Worm (Caenorhabditis elegans) whole organism, young adult: ENCODE data around the gene F38A5.22.

Source experiments
- B0035.1 ChIP-seq: sonication (generic microtip); optimal IDR thresholded peaks from 2 replicates; lab custom pipeline; 2016; ENCODE audit warnings: missing genetic modification characterization, mild to moderate bottlenecking, missing compliant biosample characterization, missing genotype, missing genetic modification reagents
- B0336.3 ChIP-seq: fragments of 200-800 bp; sonication (Bioruptor generic); IDR thresholded peaks from 2 replicates; pipeline ENCODE4 v1.3.6; 2022; ENCODE audit warnings: missing genetic modification characterization, missing compliant biosample characterization
- C17E4.6 ChIP-seq: fragments of 200-800 bp; sonication (Bioruptor generic); IDR thresholded peaks from 2 replicates; pipeline ENCODE4 v1.3.6; 2022; ENCODE audit warnings: missing genetic modification reagents, missing genetic modification characterization, missing compliant biosample characterization
- F10E7.11 ChIP-seq: sonication (generic microtip); optimal IDR thresholded peaks from 2 replicates; lab custom pipeline; 2017; ENCODE audit warnings: mild to moderate bottlenecking, missing genetic modification characterization, moderate library complexity, missing compliant biosample characterization
- F37B4.10 ChIP-seq: fragments of 200-800 bp; sonication (Bioruptor generic); IDR thresholded peaks from 2 replicates; pipeline ENCODE4 v1.3.6; 2022; ENCODE audit warnings: missing genetic modification characterization, missing compliant biosample characterization
- F49E8.2 ChIP-seq: sonication (generic microtip); optimal IDR thresholded peaks from 3 replicates; lab custom pipeline; 2017; ENCODE audit warnings: missing genetic modification characterization, mild to moderate bottlenecking, missing compliant biosample characterization, antibody characterized with exemption, moderate library complexity; ENCODE audit not compliant: insufficient read depth
- T26A5.8 ChIP-seq: sonication (generic microtip); optimal IDR thresholded peaks from 2 replicates; lab custom pipeline; 2016; ENCODE audit warnings: missing genetic modification characterization, missing compliant biosample characterization
- Y56A3A.18 ChIP-seq: fragments of 200-800 bp; sonication (Bioruptor generic); IDR thresholded peaks from 2 replicates; pipeline ENCODE4 v1.3.6; 2022; ENCODE audit warnings: missing genetic modification reagents, missing genetic modification characterization, missing compliant biosample characterization
- Y67H2A.10 ChIP-seq: fragments of 200-800 bp; sonication (Bioruptor generic); conservative IDR thresholded peaks from 2 replicates; pipeline ENCODE4 v1.3.6; 2022; ENCODE audit warnings: missing genetic modification reagents, missing genetic modification characterization, missing compliant biosample characterization
- Y79H2A.3 ChIP-seq: fragments of 200-800 bp; sonication (Bioruptor generic); conservative IDR thresholded peaks from 2 replicates; pipeline ENCODE4 v1.3.6; 2022; ENCODE audit warnings: missing genetic modification reagents, missing genetic modification characterization, missing compliant biosample characterization
- Y95B8A.8 ChIP-seq: fragments of 200-800 bp; sonication (Bioruptor generic); IDR thresholded peaks from 2 replicates; pipeline ENCODE4 v1.3.6; 2022; ENCODE audit warnings: missing genetic modification reagents, missing genetic modification characterization, missing compliant biosample characterization
- athp-1 ChIP-seq: sonication (generic microtip); optimal IDR thresholded peaks from 2 replicates; lab custom pipeline; 2017; ENCODE audit warnings: mild to moderate bottlenecking, missing genetic modification characterization, missing compliant biosample characterization
- attf-6 ChIP-seq: fragments of 200-800 bp; sonication (Bioruptor generic); IDR thresholded peaks from 2 replicates; pipeline ENCODE4 v1.3.6; 2022; ENCODE audit warnings: missing genetic modification reagents, missing genetic modification characterization, missing compliant biosample characterization
- cebp-2 ChIP-seq: fragments of 200-800 bp; sonication (Bioruptor generic); IDR thresholded peaks from 2 replicates; pipeline ENCODE4 v1.3.6; 2022; ENCODE audit warnings: missing genetic modification characterization, missing compliant biosample characterization
- ceh-100 ChIP-seq: fragments of 200-800 bp; sonication (Bioruptor generic); IDR thresholded peaks from 2 replicates; pipeline ENCODE4 v1.3.6; 2022; ENCODE audit warnings: missing genetic modification reagents, missing genetic modification characterization, missing compliant biosample characterization
- ceh-27 ChIP-seq: fragments of 200-800 bp; sonication (Bioruptor generic); optimal IDR thresholded peaks from 2 replicates; lab custom pipeline; 2018; ENCODE audit warnings: mild to moderate bottlenecking, missing genetic modification characterization, moderate library complexity, missing compliant biosample characterization
- ceh-40 ChIP-seq: fragments of 200-800 bp; sonication (Bioruptor generic); IDR thresholded peaks from 2 replicates; pipeline ENCODE4 v1.3.6; 2022; ENCODE audit warnings: missing genetic modification characterization, missing compliant biosample characterization
- die-1 ChIP-seq: sonication (generic microtip); optimal IDR thresholded peaks from 2 replicates; lab custom pipeline; 2016; ENCODE audit warnings: missing genotype, mild to moderate bottlenecking, missing genetic modification characterization, missing compliant biosample characterization
- egl-18 ChIP-seq: fragments of 200-800 bp; sonication (Bioruptor generic); IDR thresholded peaks from 2 replicates; pipeline ENCODE4 v1.3.6; 2022; ENCODE audit warnings: missing genetic modification reagents, missing genetic modification characterization, missing compliant biosample characterization
- fkh-3 ChIP-seq: sonication (generic microtip); optimal IDR thresholded peaks from 2 replicates; lab custom pipeline; 2016; ENCODE audit warnings: mild to moderate bottlenecking, missing genetic modification characterization, missing compliant biosample characterization
- gei-17 ChIP-seq: fragments of 200-800 bp; sonication (Bioruptor generic); optimal IDR thresholded peaks from 2 replicates; lab custom pipeline; 2018; ENCODE audit warnings: mild to moderate bottlenecking, missing genetic modification characterization, missing compliant biosample characterization
- hmg-20 ChIP-seq: fragments of 200-800 bp; sonication (Bioruptor generic); IDR thresholded peaks from 2 replicates; pipeline ENCODE4 v1.3.6; 2022; ENCODE audit warnings: missing genetic modification reagents, missing genetic modification characterization, missing compliant biosample characterization
- hrde-1 ChIP-seq: sonication (generic microtip); optimal IDR thresholded peaks from 2 replicates; lab custom pipeline; 2016; ENCODE audit warnings: missing genetic modification characterization, mild to moderate bottlenecking, missing compliant biosample characterization, moderate library complexity, missing genotype, missing genetic modification reagents, borderline replicate concordance
- let-526 ChIP-seq: fragments of 200-800 bp; sonication (Bioruptor generic); IDR thresholded peaks from 2 replicates; pipeline ENCODE4 v1.3.6; 2022; ENCODE audit warnings: missing genetic modification reagents, missing genetic modification characterization, missing compliant biosample characterization
- let-607 ChIP-seq, 2 experiments: fragments of 200-800 bp in 1 of 2; sonication (Bioruptor generic) in 1 of 2; sonication (generic microtip) in 1 of 2; optimal IDR thresholded peaks; 2 replicates each; lab custom pipeline; 2016 to 2018; ENCODE audit warnings: mild to moderate bottlenecking in 2 of 2, missing compliant biosample characterization in 2 of 2, missing genetic modification characterization in 2 of 2, moderate library complexity in 2 of 2, missing genotype in 1 of 2
- lin-26 ChIP-seq: fragments of 200-800 bp; sonication (Bioruptor generic); IDR thresholded peaks from 2 replicates; pipeline ENCODE4 v1.3.6; 2022; ENCODE audit warnings: missing genetic modification reagents, missing genetic modification characterization, missing compliant biosample characterization
- lin-35 ChIP-seq, 3 experiments: fragments of 150-350 bp in 2 of 3; sonication (generic microtip) in 1 of 3; optimal IDR thresholded peaks; 2 replicates each; lab custom pipeline; 2014 to 2018; ENCODE audit warnings: missing biosample characterization in 3 of 3, missing genetic modification characterization in 3 of 3, missing genetic modification reagents in 3 of 3
- lin-54 ChIP-seq: fragments of 200-800 bp; sonication (Bioruptor generic); optimal IDR thresholded peaks from 2 replicates; lab custom pipeline; 2018; ENCODE audit warnings: mild to moderate bottlenecking, missing genetic modification characterization, missing compliant biosample characterization
- lir-1 ChIP-seq: fragments of 200-800 bp; sonication (Bioruptor generic); conservative IDR thresholded peaks from 2 replicates; pipeline ENCODE4 v1.3.6; 2022; ENCODE audit warnings: missing genetic modification reagents, missing genetic modification characterization, missing compliant biosample characterization
- mcd-1 ChIP-seq: fragments of 200-800 bp; sonication (Bioruptor generic); IDR thresholded peaks from 2 replicates; pipeline ENCODE4 v1.3.6; 2022; ENCODE audit warnings: missing genetic modification reagents, missing genetic modification characterization, missing compliant biosample characterization
- mes-4 ChIP-seq: sonication (generic microtip); optimal IDR thresholded peaks from 2 replicates; lab custom pipeline; 2016; ENCODE audit warnings: missing genotype, missing genetic modification characterization, missing compliant biosample characterization
- mxl-1 ChIP-seq: sonication (generic microtip); optimal IDR thresholded peaks from 2 replicates; lab custom pipeline; 2016; ENCODE audit warnings: missing genetic modification characterization, missing compliant biosample characterization
- nfya-2 ChIP-seq: fragments of 200-800 bp; sonication (Bioruptor generic); IDR thresholded peaks from 2 replicates; pipeline ENCODE4 v1.3.6; 2022; ENCODE audit warnings: missing genetic modification reagents, missing genetic modification characterization, missing compliant biosample characterization
- pbrm-1 ChIP-seq: fragments of 200-800 bp; sonication (Bioruptor generic); IDR thresholded peaks from 2 replicates; pipeline ENCODE4 v1.3.6; 2022; ENCODE audit warnings: missing genetic modification reagents, missing genetic modification characterization, missing compliant biosample characterization
- pha-4 ChIP-seq: fragments of 150-350 bp; sonication (generic microtip); optimal IDR thresholded peaks from 2 replicates; lab custom pipeline; 2014; ENCODE audit warnings: missing biosample characterization, missing genetic modification reagents, missing genetic modification characterization
- rec-8 ChIP-seq, 2 experiments: sonication (generic microtip); optimal IDR thresholded peaks; 2 replicates each; lab custom pipeline; 2016; ENCODE audit warnings: mild to moderate bottlenecking in 2 of 2, missing genetic modification characterization in 2 of 2, missing genetic modification reagents in 2 of 2, missing genotype in 2 of 2, missing biosample characterization in 1 of 2, missing compliant biosample characterization in 1 of 2, moderate library complexity in 1 of 2
- snpc-3.4 ChIP-seq: sonication (generic microtip); optimal IDR thresholded peaks from 2 replicates; lab custom pipeline; 2017; ENCODE audit warnings: missing genetic modification characterization, mild to moderate bottlenecking, missing compliant biosample characterization, antibody characterized with exemption, moderate library complexity, missing genotype, missing genetic modification reagents
- snpc-4 ChIP-seq, 5 experiments: fragments of 150-350 bp in 1 of 5; sonication (generic microtip) in 4 of 5; optimal IDR thresholded peaks; 2 replicates each; lab custom pipeline; 2014 to 2018; ENCODE audit warnings: missing genetic modification characterization in 5 of 5, missing biosample characterization in 3 of 5, antibody characterized with exemption in 2 of 5, mild to moderate bottlenecking in 2 of 5, missing compliant biosample characterization in 2 of 5, missing genotype in 2 of 5, moderate library complexity in 2 of 5, missing genetic modification reagents in 1 of 5
- tbx-9 ChIP-seq: sonication (generic microtip); optimal IDR thresholded peaks from 2 replicates; lab custom pipeline; 2016; ENCODE audit warnings: borderline replicate concordance, missing genetic modification characterization, inconsistent platforms, missing compliant biosample characterization
- unc-130 ChIP-seq: sonication (generic microtip); optimal IDR thresholded peaks from 2 replicates; lab custom pipeline; 2016; ENCODE audit warnings: missing genetic modification reagents, missing genetic modification characterization, missing compliant biosample characterization
- zim-3 ChIP-seq: sonication (generic microtip); optimal IDR thresholded peaks from 2 replicates; lab custom pipeline; 2017; ENCODE audit warnings: mild to moderate bottlenecking, missing genetic modification characterization, moderate library complexity, missing compliant biosample characterization
- ztf-22 ChIP-seq: fragments of 200-800 bp; sonication (Bioruptor generic); optimal IDR thresholded peaks from 2 replicates; lab custom pipeline; 2018; ENCODE audit warnings: mild to moderate bottlenecking, missing genetic modification characterization, moderate library complexity, missing compliant biosample characterization
- ztf-28 ChIP-seq: fragments of 200-800 bp; sonication (Bioruptor generic); IDR thresholded peaks from 2 replicates; pipeline ENCODE4 v1.3.6; 2022; ENCODE audit warnings: missing genetic modification reagents, missing genetic modification characterization, missing compliant biosample characterization
- ztf-3 ChIP-seq: fragments of 200-800 bp; sonication (Bioruptor generic); optimal IDR thresholded peaks from 2 replicates; lab custom pipeline; 2018; ENCODE audit warnings: mild to moderate bottlenecking, missing genetic modification characterization, missing compliant biosample characterization
- ztf-6 ChIP-seq: fragments of 200-800 bp; sonication (Bioruptor generic); IDR thresholded peaks from 2 replicates; pipeline ENCODE4 v1.3.6; 2022; ENCODE audit warnings: missing genetic modification reagents, missing genetic modification characterization, missing compliant biosample characterization

F38A5.22 gene

DNA sequence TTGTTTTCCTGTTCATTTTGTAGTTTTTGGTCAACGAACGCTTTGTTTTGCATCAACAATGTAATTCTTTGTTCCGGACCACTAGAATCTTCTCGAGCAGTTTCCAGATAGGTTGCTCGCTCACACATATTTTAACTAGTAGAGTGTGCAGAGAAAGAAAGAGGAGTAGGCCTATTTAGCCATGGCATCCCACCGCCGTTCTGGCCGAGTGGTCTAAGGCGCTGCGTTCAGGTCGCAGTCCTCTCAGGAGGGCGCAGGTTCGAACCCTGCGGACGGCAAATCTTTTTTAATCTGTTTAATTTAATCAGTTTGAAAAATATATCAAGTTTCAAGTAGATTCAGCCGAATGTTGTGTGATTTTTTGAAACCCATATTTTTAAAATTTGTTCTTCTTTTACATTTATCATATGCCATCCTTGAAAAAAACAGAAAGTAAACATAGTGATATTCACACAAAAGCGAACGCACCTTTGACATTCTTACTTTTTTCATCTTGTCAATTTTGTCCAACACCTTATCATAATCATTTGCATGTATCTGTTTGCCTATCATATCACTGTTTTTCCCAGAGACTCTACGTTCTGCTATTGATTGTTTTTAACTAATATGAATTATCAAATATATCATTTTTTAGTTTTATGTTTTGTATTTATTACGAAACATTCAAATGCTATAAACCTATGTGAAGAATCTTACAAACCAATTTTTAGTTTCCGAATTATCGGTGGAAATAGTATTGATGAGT is 38.9 kb downstream of the F38A5.22 start, which contains the start of gene try-3:
try-3 (plus strand) TSS at position 532 of the 745 bp plus-strand sequence.
- TF ChIP-seq F10E7.11 (tag; lab: Kevin White, UChicago) (no peak), snpc-3.4 (tag; lab: Kevin White, UChicago) (no peak), pbrm-1 (GFP tag; lab: Robert Waterston, UW) (peak; percentile 90), snpc-4 (GFP tag; optimal IDR thresholded peaks at IDR 0.05; lab: Kevin White, UChicago) (peak; percentile 79), snpc-4 (tag; optimal IDR thresholded peaks at IDR 0.05; lab: Kevin White, UChicago) (peak; percentile 18 to 93 (median 89)), egl-18 (GFP tag; lab: Robert Waterston, UW) (no peak), hmg-20 (peak; percentile 71), lin-26 (GFP tag; lab: Robert Waterston, UW) (peak; percentile 85), mxl-1 (tag; lab: Kevin White, UChicago) (peak; percentile 54), ztf-28 (0 out of 2 replicates have a peak, but pooled peaks have one; percentile 48), unc-130 (GFP tag; lab: Kevin White, UChicago) (no peak), mes-4 (tag; lab: Kevin White, UChicago) (no peak), ceh-100 (GFP tag; lab: Robert Waterston, UW) (peak; percentile 72), Y95B8A.8 (GFP tag; lab: Robert Waterston, UW) (peak; percentile 63; the same call in 1 of the 2 replicates), lin-35 (GFP tag; optimal IDR thresholded peaks at IDR 0.05; lab: Kevin White, UChicago) (peak in 1 of 3 experiments; percentile 78), T26A5.8 (tag; lab: Kevin White, UChicago) (no peak), Y67H2A.10 (GFP tag; lab: Robert Waterston, UW) (no peak), die-1 (peak; percentile 81), ztf-6 (GFP tag; lab: Robert Waterston, UW) (0 out of 2 replicates have a peak, but pooled peaks have one; percentile 66), cebp-2 (GFP tag; lab: Robert Waterston, UW) (peak; percentile 79; the same call in 1 of the 2 replicates), athp-1 (peak; percentile 65), nfya-2 (GFP tag; lab: Robert Waterston, UW) (no peak), ceh-40 (0 out of 2 replicates have a peak, but pooled peaks have one; percentile 44), Y79H2A.3 (GFP tag; lab: Robert Waterston, UW) (peak; percentile 61; the same call in 1 of the 2 replicates), F49E8.2 (tag; lab: Kevin White, UChicago) (peak; percentile 76), zim-3 (tag; lab: Kevin White, UChicago) (no peak), rec-8 (tag; optimal IDR thresholded peaks at IDR 0.05; lab: Kevin White, UChicago) (peak; percentile 18 to 46), C17E4.6 (GFP tag; lab: Robert Waterston, UW) (0 out of 2 replicates have a peak, but pooled peaks have one; percentile 18), tbx-9 (tag; lab: Kevin White, UChicago) (no peak), hrde-1 (tag; lab: Kevin White, UChicago) (no peak), gei-17 (no peak), lir-1 (GFP tag; lab: Robert Waterston, UW) (peak; percentile 47; the same call in 1 of the 2 replicates), fkh-3 (no peak), pha-4 (no peak), F37B4.10 (GFP tag; lab: Robert Waterston, UW) (0 out of 2 replicates have a peak, but pooled peaks have one; percentile 59), ceh-27 (peak; percentile 73), attf-6 (GFP tag; lab: Robert Waterston, UW) (peak; percentile 82; the same call in 1 of the 2 replicates), B0336.3 (GFP tag; lab: Robert Waterston, UW) (peak; percentile 81), Y56A3A.18 (GFP tag; lab: Robert Waterston, UW) (0 out of 2 replicates have a peak, but pooled peaks have one; percentile 27), mcd-1 (GFP tag; lab: Robert Waterston, UW) (peak; percentile 82), B0035.1 (peak; percentile 36), let-526 (0 out of 2 replicates have a peak, but pooled peaks have one; percentile 8), lin-54 (peak; percentile 74), let-607 (tag; optimal IDR thresholded peaks at IDR 0.05; lab: Kevin White, UChicago) (peak in 1 of 2 experiments; percentile 42), ztf-3 (GFP tag; lab: Kevin White, UChicago) (peak; percentile 18), ztf-22 (GFP tag; lab: Kevin White, UChicago) (no peak)
